Fruit fly (Drosophila melanogaster) whole organism, embryonic: Measurements from ENCODE around the gene Ptp36E.

Source experiments
- Adf1 ChIP-seq: fragments of 200-800 bp; sonication (Bioruptor generic); IDR thresholded peaks from 2 replicates; pipeline ENCODE4 v1.3.6; 2022; ENCODE audit warnings: missing biosample characterization, missing genetic modification characterization
- Aef1 ChIP-seq: fragments of 200-800 bp; sonication (Bioruptor generic); IDR thresholded peaks from 3 replicates; pipeline ENCODE4 v1.3.6; 2022; ENCODE audit warnings: missing biosample characterization, missing genetic modification characterization
- Antp ChIP-seq: fragments of 200-800 bp; sonication (Bioruptor generic); optimal IDR thresholded peaks from 3 replicates; lab custom pipeline; 2016; ENCODE audit warnings: missing biosample characterization, missing genetic modification characterization
- Atf-2 ChIP-seq: fragments of 200-800 bp; sonication (Bioruptor generic); optimal IDR thresholded peaks from 2 replicates; lab custom pipeline; 2016; ENCODE audit warnings: missing biosample characterization, missing genetic modification characterization
- Atf6 ChIP-seq: fragments of 200-800 bp; sonication (Bioruptor generic); IDR thresholded peaks from 2 replicates; pipeline ENCODE4 v1.3.6; 2022; ENCODE audit warnings: missing biosample characterization, missing genetic modification characterization
- Bgb ChIP-seq: fragments of 200-800 bp; sonication (Bioruptor generic); IDR thresholded peaks from 2 replicates; pipeline ENCODE4 v1.3.6; 2022; ENCODE audit warnings: missing biosample characterization, missing genetic modification characterization; ENCODE audit not compliant: partially characterized antibody
- CG10209 ChIP-seq: fragments of 200-800 bp; sonication (Bioruptor generic); optimal IDR thresholded peaks from 3 replicates; lab custom pipeline; 2017; ENCODE audit warnings: missing biosample characterization, mild to moderate bottlenecking, missing genetic modification characterization, missing genetic modification reagents
- CG10431 ChIP-seq: fragments of 200-800 bp; sonication (Bioruptor generic); optimal IDR thresholded peaks from 3 replicates; lab custom pipeline; 2018; ENCODE audit warnings: missing biosample characterization, mild to moderate bottlenecking, missing genetic modification characterization
- CG10462 ChIP-seq: fragments of 200-800 bp; sonication (Bioruptor generic); optimal IDR thresholded peaks from 2 replicates; lab custom pipeline; 2016; ENCODE audit warnings: missing biosample characterization, missing genetic modification characterization
- CG12071 ChIP-seq: fragments of 200-800 bp; sonication (Bioruptor generic); optimal IDR thresholded peaks from 3 replicates; lab custom pipeline; 2018; ENCODE audit warnings: missing biosample characterization, mild to moderate bottlenecking, missing genetic modification characterization
- CG12391 ChIP-seq: fragments of 200-800 bp; sonication (Bioruptor generic); optimal IDR thresholded peaks from 3 replicates; lab custom pipeline; 2018; ENCODE audit warnings: missing biosample characterization, mild to moderate bottlenecking, missing genetic modification characterization, moderate library complexity
- CG12659 ChIP-seq: fragments of 200-800 bp; sonication (Bioruptor generic); optimal IDR thresholded peaks from 3 replicates; lab custom pipeline; 2017; ENCODE audit warnings: mild to moderate bottlenecking, missing biosample characterization, missing genetic modification reagents, missing genetic modification characterization
- CG15696 ChIP-seq: fragments of 200-800 bp; sonication (Bioruptor generic); optimal IDR thresholded peaks from 2 replicates; lab custom pipeline; 2019; ENCODE audit warnings: missing biosample characterization, mild to moderate bottlenecking, missing genetic modification characterization, moderate library complexity
- CG16779 ChIP-seq: fragments of 200-800 bp; sonication (Bioruptor generic); IDR thresholded peaks from 2 replicates; pipeline ENCODE4 v1.3.6; 2022; ENCODE audit warnings: missing biosample characterization, missing genetic modification characterization
- CG17385 ChIP-seq: fragments of 200-800 bp; sonication (Bioruptor generic); optimal IDR thresholded peaks from 3 replicates; lab custom pipeline; 2018; ENCODE audit warnings: missing biosample characterization, mild to moderate bottlenecking, missing genetic modification characterization
- CG34224 ChIP-seq: fragments of 200-800 bp; sonication (Bioruptor generic); IDR thresholded peaks from 3 replicates; pipeline ENCODE4 v1.3.6; 2022; ENCODE audit warnings: missing biosample characterization, missing genetic modification characterization; ENCODE audit not compliant: partially characterized antibody
- CG4282 ChIP-seq: fragments of 200-800 bp; sonication (Bioruptor generic); optimal IDR thresholded peaks from 2 replicates; lab custom pipeline; 2016; ENCODE audit warnings: missing biosample characterization, missing genetic modification characterization
- CG4424 ChIP-seq: fragments of 200-800 bp; sonication (Bioruptor generic); optimal IDR thresholded peaks from 3 replicates; lab custom pipeline; 2016; ENCODE audit warnings: missing biosample characterization, missing genetic modification characterization
- CG4730 ChIP-seq: fragments of 200-800 bp; sonication (Bioruptor generic); IDR thresholded peaks from 2 replicates; pipeline ENCODE4 v1.3.6; 2022; ENCODE audit warnings: missing biosample characterization, missing genetic modification characterization
- CG6813 ChIP-seq: fragments of 200-800 bp; sonication (Bioruptor generic); optimal IDR thresholded peaks from 2 replicates; lab custom pipeline; 2017; ENCODE audit warnings: missing biosample characterization, missing genetic modification characterization, mild to moderate bottlenecking, moderate library complexity, missing genetic modification reagents
- CG7556 ChIP-seq: fragments of 200-800 bp; sonication (Bioruptor generic); optimal IDR thresholded peaks from 2 replicates; lab custom pipeline; 2017; ENCODE audit warnings: missing biosample characterization, mild to moderate bottlenecking, missing genetic modification characterization
- Dad ChIP-seq: fragments of 200-800 bp; sonication (Bioruptor generic); optimal IDR thresholded peaks from 3 replicates; lab custom pipeline; 2016; ENCODE audit warnings: missing biosample characterization, missing genetic modification characterization
- Dfd ChIP-seq, 2 experiments: fragments of >200 bp; optimal IDR thresholded peaks; 2 replicates each; lab custom pipeline; 2017; ENCODE audit warnings: missing biosample characterization in 2 of 2, missing genetic modification characterization in 2 of 2
- Ets97D ChIP-seq: fragments of 200-800 bp; sonication (Bioruptor generic); optimal IDR thresholded peaks from 3 replicates; lab custom pipeline; 2016; ENCODE audit warnings: missing biosample characterization, missing genetic modification characterization
- Fer2 ChIP-seq: fragments of 200-800 bp; sonication (Bioruptor generic); optimal IDR thresholded peaks from 2 replicates; lab custom pipeline; 2018; ENCODE audit warnings: missing biosample characterization, mild to moderate bottlenecking, missing genetic modification characterization, moderate library complexity
- HHEX ChIP-seq: fragments of 200-800 bp; sonication (Bioruptor generic); optimal IDR thresholded peaks from 3 replicates; lab custom pipeline; 2017; ENCODE audit warnings: missing biosample characterization, mild to moderate bottlenecking, missing genetic modification characterization, missing genetic modification reagents
- HLH4C ChIP-seq: fragments of 200-800 bp; sonication (Bioruptor generic); IDR thresholded peaks from 3 replicates; pipeline ENCODE4 v1.3.6; 2022; ENCODE audit warnings: missing biosample characterization, missing genetic modification characterization; ENCODE audit not compliant: partially characterized antibody
- Hmr ChIP-seq: fragments of 200-800 bp; sonication (Bioruptor generic); optimal IDR thresholded peaks from 3 replicates; lab custom pipeline; 2017; ENCODE audit warnings: mild to moderate bottlenecking, missing biosample characterization, missing genetic modification reagents, missing genetic modification characterization
- MTF-1 ChIP-seq: fragments of 200-800 bp; sonication (Bioruptor generic); optimal IDR thresholded peaks from 2 replicates; lab custom pipeline; 2018; ENCODE audit warnings: missing biosample characterization, mild to moderate bottlenecking, missing genetic modification characterization, borderline replicate concordance
- NfI ChIP-seq: fragments of 200-800 bp; sonication (Bioruptor generic); optimal IDR thresholded peaks from 3 replicates; lab custom pipeline; 2018; ENCODE audit warnings: missing biosample characterization, mild to moderate bottlenecking, missing genetic modification characterization, moderate library complexity
- Scr ChIP-seq: fragments of 200-800 bp; sonication (Bioruptor generic); IDR thresholded peaks from 2 replicates; pipeline ENCODE4 v1.3.6; 2022; ENCODE audit warnings: missing biosample characterization, missing genetic modification characterization; ENCODE audit not compliant: partially characterized antibody
- Sox100B ChIP-seq: fragments of 200-800 bp; sonication (Bioruptor generic); optimal IDR thresholded peaks from 3 replicates; lab custom pipeline; 2018; ENCODE audit warnings: missing biosample characterization, mild to moderate bottlenecking, missing genetic modification characterization
- Ssrp ChIP-seq: fragments of 200-800 bp; sonication (Bioruptor generic); optimal IDR thresholded peaks from 2 replicates; lab custom pipeline; 2018; ENCODE audit warnings: missing biosample characterization, mild to moderate bottlenecking, missing genetic modification characterization, moderate library complexity
- al ChIP-seq: fragments of 200-800 bp; sonication (Bioruptor generic); IDR thresholded peaks from 2 replicates; pipeline ENCODE4 v1.3.6; 2022; ENCODE audit warnings: missing biosample characterization, missing genetic modification characterization
- az2 ChIP-seq: fragments of 200-800 bp; sonication (Bioruptor generic); optimal IDR thresholded peaks from 3 replicates; lab custom pipeline; 2016; ENCODE audit warnings: missing biosample characterization, missing genetic modification characterization
- bigmax ChIP-seq: fragments of 200-800 bp; sonication (Bioruptor generic); optimal IDR thresholded peaks from 2 replicates; lab custom pipeline; 2018; ENCODE audit warnings: missing biosample characterization, mild to moderate bottlenecking, missing genetic modification characterization
- ci ChIP-seq: fragments of 200-800 bp; sonication (Bioruptor generic); IDR thresholded peaks from 3 replicates; pipeline ENCODE4 v1.3.6; 2022; ENCODE audit warnings: missing biosample characterization, missing genetic modification characterization
- corto ChIP-seq: fragments of 200-800 bp; sonication (Bioruptor generic); optimal IDR thresholded peaks from 2 replicates; lab custom pipeline; 2016; ENCODE audit warnings: missing biosample characterization, mild to moderate bottlenecking, missing genetic modification characterization, moderate library complexity
- dmrt11E ChIP-seq: fragments of 200-800 bp; sonication (Bioruptor generic); optimal IDR thresholded peaks from 3 replicates; lab custom pipeline; 2018; ENCODE audit warnings: missing biosample characterization, mild to moderate bottlenecking, missing genetic modification characterization, moderate library complexity
- hth ChIP-seq: fragments of >200 bp; optimal IDR thresholded peaks from 2 replicates; lab custom pipeline; 2017; ENCODE audit warnings: inconsistent platforms
- lmd ChIP-seq: fragments of 200-800 bp; sonication (Bioruptor generic); IDR thresholded peaks from 2 replicates; pipeline ENCODE4 v1.3.6; 2022; ENCODE audit warnings: missing biosample characterization, missing genetic modification characterization
- mam ChIP-seq: fragments of 200-800 bp; sonication (Bioruptor generic); optimal IDR thresholded peaks from 3 replicates; lab custom pipeline; 2016; ENCODE audit warnings: missing biosample characterization, missing genetic modification characterization
- p53 ChIP-seq: fragments of 200-800 bp; sonication (Bioruptor generic); optimal IDR thresholded peaks from 2 replicates; lab custom pipeline; 2016; ENCODE audit warnings: missing biosample characterization, missing genetic modification characterization
- pum ChIP-seq: fragments of 200-800 bp; sonication (Bioruptor generic); optimal IDR thresholded peaks from 2 replicates; lab custom pipeline; 2016; ENCODE audit warnings: missing biosample characterization, missing genetic modification characterization
- run ChIP-seq: fragments of 200-800 bp; sonication (Bioruptor generic); optimal IDR thresholded peaks from 3 replicates; lab custom pipeline; 2018; ENCODE audit warnings: missing biosample characterization, mild to moderate bottlenecking, missing genetic modification characterization
- ssp ChIP-seq: fragments of 200-800 bp; sonication (Bioruptor generic); IDR thresholded peaks from 2 replicates; pipeline ENCODE4 v1.3.6; 2022; ENCODE audit warnings: missing biosample characterization, missing genetic modification characterization
- sug ChIP-seq: fragments of 200-800 bp; optimal IDR thresholded peaks from 2 replicates; lab custom pipeline; 2019; ENCODE audit warnings: missing biosample characterization, mild to moderate bottlenecking, missing genetic modification characterization, moderate library complexity
- tin ChIP-seq: fragments of 200-800 bp; sonication (Bioruptor generic); optimal IDR thresholded peaks from 3 replicates; lab custom pipeline; 2016; ENCODE audit warnings: missing biosample characterization, missing genetic modification characterization
- tio ChIP-seq: fragments of 200-800 bp; sonication (Bioruptor generic); optimal IDR thresholded peaks from 2 replicates; lab custom pipeline; 2017; ENCODE audit warnings: missing biosample characterization, missing genetic modification characterization, inconsistent platforms
- zf30C ChIP-seq: fragments of 200-800 bp; sonication (Bioruptor generic); optimal IDR thresholded peaks from 3 replicates; lab custom pipeline; 2018; ENCODE audit warnings: missing biosample characterization, mild to moderate bottlenecking, missing genetic modification characterization
- zfh2 ChIP-seq: fragments of 200-800 bp; sonication (Bioruptor generic); optimal IDR thresholded peaks from 2 replicates; lab custom pipeline; 2016; ENCODE audit warnings: missing biosample characterization, missing genetic modification characterization

Ptp36E gene

DNA sequence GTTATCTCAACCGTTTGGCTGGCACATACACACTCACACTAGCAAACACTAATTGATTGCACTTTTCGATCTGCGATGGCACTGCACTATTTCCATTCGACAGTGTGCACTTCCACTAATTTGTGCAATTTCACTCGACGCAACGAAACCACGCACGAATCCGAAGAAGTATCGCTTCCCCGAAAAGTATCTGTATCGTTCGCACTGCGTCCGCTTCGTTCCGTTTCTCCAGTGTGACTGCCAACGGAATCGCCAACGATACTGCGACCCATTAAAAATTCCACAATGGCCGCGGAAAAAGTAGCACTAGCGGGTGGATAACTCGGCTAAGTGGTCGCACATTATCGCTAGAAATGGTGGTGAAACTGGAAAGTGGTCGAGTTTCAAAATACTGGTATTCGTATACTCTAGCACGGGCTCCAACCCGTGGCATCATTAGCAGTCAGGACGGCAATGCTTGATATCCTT is 32.6 kb downstream of the Ptp36E start, which contains the start of gene Socs36E (continued):
- TF ChIP-seq corto (no peak), CG10462 (GFP tag; lab: Kevin White, UChicago) (no peak), CG10431 (GFP tag; lab: Kevin White, UChicago) (no peak), pum (no peak), sug (tag; lab: Kevin White, UChicago) (peak; percentile 52), CG17385 (GFP tag; lab: Kevin White, UChicago) (no peak), lmd (GFP tag; lab: Robert Waterston, UW) (no peak), zf30C (GFP tag; lab: Kevin White, UChicago) (peak; percentile 24), mam (GFP tag; lab: Kevin White, UChicago) (peak; percentile 7), al (GFP tag; lab: Robert Waterston, UW) (0 out of 2 replicates have a peak, but pooled peaks have one; percentile 37), Atf-2 (GFP tag; lab: Kevin White, UChicago) (peak; percentile 11), zfh2 (GFP tag; lab: Kevin White, UChicago) (peak; percentile 55), Sox100B (GFP tag; lab: Kevin White, UChicago) (no peak), CG16779 (GFP tag; lab: Robert Waterston, UW) (no peak), dmrt11E (tag; lab: Kevin White, UChicago) (no peak), Fer2 (tag; lab: Kevin White, UChicago) (no peak), CG15696 (tag; lab: Kevin White, UChicago) (no peak), hth (no peak), Dfd (GFP tag; optimal IDR thresholded peaks at IDR 0.05; lab: Kevin White, UChicago) (no peak), tio (GFP tag; lab: Kevin White, UChicago) (no peak), Atf6 (GFP tag; lab: Robert Waterston, UW) (no peak), MTF-1 (GFP tag; lab: Kevin White, UChicago) (peak; percentile 1), Dad (GFP tag; lab: Kevin White, UChicago) (peak; percentile 46), CG4282 (GFP tag; lab: Kevin White, UChicago) (peak; percentile 28), Bgb (GFP tag; lab: Robert Waterston, UW) (peak; percentile 77), ci (GFP tag; lab: Robert Waterston, UW) (no peak; the same call in 1 of the 3 replicates), Adf1 (GFP tag; lab: Robert Waterston, UW) (peak; percentile 23; the same call in 1 of the 2 replicates), CG7556 (GFP tag; lab: Kevin White, UChicago) (no peak), HLH4C (GFP tag; lab: Robert Waterston, UW) (peak; percentile 53; the same call in 2 of the 3 replicates), CG12071 (GFP tag; lab: Kevin White, UChicago) (no peak), Ets97D (GFP tag; lab: Kevin White, UChicago) (peak; percentile 91), CG4730 (GFP tag; lab: Robert Waterston, UW) (no peak), CG10209 (GFP tag; lab: Kevin White, UChicago) (no peak), CG4424 (GFP tag; lab: Kevin White, UChicago) (no peak), Ssrp (tag; lab: Kevin White, UChicago) (no peak), run (tag; lab: Kevin White, UChicago) (no peak), CG12391 (tag; lab: Kevin White, UChicago) (peak; percentile 51), tin (GFP tag; lab: Kevin White, UChicago) (peak; percentile 15), p53 (peak; percentile 14), bigmax (GFP tag; lab: Kevin White, UChicago) (no peak), Scr (peak; percentile 58), Hmr (GFP tag; lab: Kevin White, UChicago) (peak; percentile 90), az2 (no peak), Aef1 (GFP tag; lab: Robert Waterston, UW) (no peak), ssp (GFP tag; lab: Robert Waterston, UW) (peak; percentile 56; the same call in 1 of the 2 replicates), CG12659 (GFP tag; lab: Kevin White, UChicago) (peak; percentile 50), CG34224 (GFP tag; lab: Robert Waterston, UW) (no peak), Antp (GFP tag; lab: Kevin White, UChicago) (peak; percentile 49), NfI (GFP tag; lab: Kevin White, UChicago) (peak; percentile 37), HHEX (no peak), CG6813 (no peak)
